Fruit fly (Drosophila melanogaster) whole organism, embryonic: ENCODE measurements around the gene amos.

Experiments
- ATbp ChIP-seq: fragments of 200-800 bp; sonication (Bioruptor generic); optimal IDR thresholded peaks from 2 replicates; lab custom pipeline; 2017; ENCODE audit warnings: missing biosample characterization, mild to moderate bottlenecking, missing genetic modification characterization, missing genetic modification reagents
- Antp ChIP-seq: fragments of 200-800 bp; sonication (Bioruptor generic); optimal IDR thresholded peaks from 3 replicates; lab custom pipeline; 2016; ENCODE audit warnings: missing biosample characterization, missing genetic modification characterization
- Awh ChIP-seq: fragments of 200-800 bp; sonication (Bioruptor generic); IDR thresholded peaks from 2 replicates; pipeline ENCODE4, ENCODE4 v1.3.6; 2022; ENCODE audit warnings: missing biosample characterization, missing genetic modification characterization
- BEAF-32 ChIP-seq: fragments of 200-800 bp; sonication (Bioruptor generic); optimal IDR thresholded peaks from 3 replicates; lab custom pipeline; 2017; ENCODE audit warnings: missing biosample characterization, missing genetic modification characterization, mild to moderate bottlenecking, moderate library complexity, missing genetic modification reagents
- CG10321 ChIP-seq: fragments of 200-800 bp; sonication (Bioruptor generic); IDR thresholded peaks from 2 replicates; pipeline ENCODE4 v1.3.6; 2022; ENCODE audit warnings: missing biosample characterization, missing genetic modification characterization
- CG12104 ChIP-seq: fragments of 200-800 bp; sonication (Bioruptor generic); optimal IDR thresholded peaks from 3 replicates; lab custom pipeline; 2016; ENCODE audit warnings: missing biosample characterization, missing genetic modification characterization
- CG12155 ChIP-seq: fragments of 200-800 bp; sonication (Bioruptor generic); optimal IDR thresholded peaks from 3 replicates; lab custom pipeline; 2016; ENCODE audit warnings: missing biosample characterization, missing genetic modification characterization
- CG1233 ChIP-seq: fragments of 200-800 bp; sonication (Bioruptor generic); optimal IDR thresholded peaks from 4 replicates; lab custom pipeline; 2018; ENCODE audit warnings: missing biosample characterization, mild to moderate bottlenecking, missing genetic modification characterization
- CG17568 ChIP-seq: fragments of 200-800 bp; sonication (Bioruptor generic); optimal IDR thresholded peaks from 2 replicates; lab custom pipeline; 2018; ENCODE audit warnings: missing biosample characterization, mild to moderate bottlenecking, missing genetic modification characterization, moderate library complexity
- CG17912 ChIP-seq: fragments of 200-800 bp; sonication (Bioruptor generic); optimal IDR thresholded peaks from 2 replicates; lab custom pipeline; 2018; ENCODE audit warnings: missing biosample characterization, mild to moderate bottlenecking, missing genetic modification characterization
- CG2129 ChIP-seq: fragments of 200-800 bp; sonication (Bioruptor generic); IDR thresholded peaks from 2 replicates; pipeline ENCODE4 v1.3.6; 2022; ENCODE audit warnings: missing biosample characterization, missing genetic modification characterization; ENCODE audit not compliant: partially characterized antibody
- CG3065 ChIP-seq: fragments of 200-800 bp; sonication (Bioruptor generic); optimal IDR thresholded peaks from 2 replicates; lab custom pipeline; 2016; ENCODE audit warnings: missing biosample characterization, missing genetic modification characterization
- CG4424 ChIP-seq: fragments of 200-800 bp; sonication (Bioruptor generic); optimal IDR thresholded peaks from 3 replicates; lab custom pipeline; 2016; ENCODE audit warnings: missing biosample characterization, missing genetic modification characterization
- CG6854 ChIP-seq: fragments of 200-800 bp; sonication (Bioruptor generic); optimal IDR thresholded peaks from 3 replicates; lab custom pipeline; 2017; ENCODE audit warnings: missing biosample characterization, mild to moderate bottlenecking, missing genetic modification characterization
- CG7271 ChIP-seq: fragments of 200-800 bp; sonication (Bioruptor generic); optimal IDR thresholded peaks from 2 replicates; lab custom pipeline; 2018; ENCODE audit warnings: missing biosample characterization, mild to moderate bottlenecking, missing genetic modification characterization, moderate library complexity
- CG7928 ChIP-seq: fragments of 200-800 bp; sonication (Bioruptor generic); optimal IDR thresholded peaks from 2 replicates; lab custom pipeline; 2017; ENCODE audit warnings: missing biosample characterization, mild to moderate bottlenecking, missing genetic modification characterization
- D19B ChIP-seq: fragments of 200-800 bp; sonication (Bioruptor generic); optimal IDR thresholded peaks from 2 replicates; lab custom pipeline; 2017; ENCODE audit warnings: missing biosample characterization, mild to moderate bottlenecking, missing genetic modification characterization
- Dbx ChIP-seq: fragments of 200-800 bp; sonication (Bioruptor generic); IDR thresholded peaks from 3 replicates; pipeline ENCODE4 v1.3.6; 2022; ENCODE audit warnings: missing biosample characterization, missing genetic modification characterization
- Dfd ChIP-seq, 2 experiments: fragments of >200 bp; optimal IDR thresholded peaks; 2 replicates each; lab custom pipeline; 2017; ENCODE audit warnings: missing biosample characterization in 2 of 2, missing genetic modification characterization in 2 of 2
- Dip3 ChIP-seq: fragments of 200-800 bp; sonication (Bioruptor generic); optimal IDR thresholded peaks from 3 replicates; lab custom pipeline; 2016; ENCODE audit warnings: missing biosample characterization, missing genetic modification characterization
- GATAe ChIP-seq: fragments of 200-800 bp; sonication (Bioruptor generic); conservative IDR thresholded peaks from 2 replicates; pipeline ENCODE4 v1.3.6; 2022; ENCODE audit warnings: missing biosample characterization, missing genetic modification characterization
- H15 ChIP-seq: fragments of 200-800 bp; sonication (Bioruptor generic); IDR thresholded peaks from 3 replicates; pipeline ENCODE4 v1.3.6; 2022; ENCODE audit warnings: missing biosample characterization, missing genetic modification characterization
- HLHmδ ChIP-seq: fragments of 200-800 bp; sonication (Bioruptor generic); optimal IDR thresholded peaks from 2 replicates; lab custom pipeline; 2018; ENCODE audit warnings: missing biosample characterization, mild to moderate bottlenecking, missing genetic modification characterization, moderate library complexity
- Hr39 ChIP-seq: fragments of >200 bp; optimal IDR thresholded peaks from 2 replicates; lab custom pipeline; 2017
- Mrtf ChIP-seq: fragments of 200-800 bp; sonication (Bioruptor generic); IDR thresholded peaks from 3 replicates; pipeline ENCODE4 v1.3.6; 2022; ENCODE audit warnings: missing biosample characterization, missing genetic modification characterization
- Oli ChIP-seq: fragments of 200-800 bp; sonication (Bioruptor generic); optimal IDR thresholded peaks from 2 replicates; lab custom pipeline; 2018; ENCODE audit warnings: missing biosample characterization, mild to moderate bottlenecking, missing genetic modification characterization, moderate library complexity
- Six4 ChIP-seq: fragments of 200-800 bp; sonication (Bioruptor generic); optimal IDR thresholded peaks from 2 replicates; lab custom pipeline; 2016; ENCODE audit warnings: missing biosample characterization, missing genetic modification characterization
- Xbp1 ChIP-seq: fragments of 200-800 bp; sonication (Bioruptor generic); optimal IDR thresholded peaks from 3 replicates; lab custom pipeline; 2016; ENCODE audit warnings: missing biosample characterization, mild to moderate bottlenecking, missing genetic modification characterization
- ac ChIP-seq: fragments of 200-800 bp; sonication (Bioruptor generic); optimal IDR thresholded peaks from 3 replicates; lab custom pipeline; 2017; ENCODE audit warnings: missing biosample characterization, mild to moderate bottlenecking, missing genetic modification characterization
- chif ChIP-seq, 2 experiments: fragments of 200-800 bp; sonication (Bioruptor generic); optimal IDR thresholded peaks; 3 replicates each; lab custom pipeline; 2016; ENCODE audit warnings: missing biosample characterization in 2 of 2, missing genetic modification characterization in 2 of 2
- crp ChIP-seq, 2 experiments: fragments of 200-800 bp; sonication (Bioruptor generic); optimal IDR thresholded peaks; 2 replicates in 1 of 2; 3 replicates in 1 of 2; lab custom pipeline; 2017; ENCODE audit warnings: missing biosample characterization in 2 of 2, missing genetic modification characterization in 2 of 2, mild to moderate bottlenecking in 1 of 2, moderate library complexity in 1 of 2
- dmrt99B ChIP-seq: fragments of 200-800 bp; sonication (Bioruptor generic); optimal IDR thresholded peaks from 2 replicates; lab custom pipeline; 2018; ENCODE audit warnings: missing biosample characterization, mild to moderate bottlenecking, missing genetic modification characterization, moderate library complexity
- emc ChIP-seq: fragments of 200-800 bp; sonication (Bioruptor generic); optimal IDR thresholded peaks from 2 replicates; lab custom pipeline; 2016; ENCODE audit warnings: missing biosample characterization, missing genetic modification characterization
- exex ChIP-seq: fragments of 200-800 bp; sonication (Bioruptor generic); optimal IDR thresholded peaks from 4 replicates; lab custom pipeline; 2018; ENCODE audit warnings: missing biosample characterization, mild to moderate bottlenecking, missing genetic modification characterization, moderate library complexity
- hb ChIP-seq: fragments of 200-800 bp; sonication (Bioruptor generic); IDR thresholded peaks from 3 replicates; pipeline ENCODE4 v1.3.6; 2022; ENCODE audit warnings: missing biosample characterization, missing genetic modification characterization; ENCODE audit not compliant: partially characterized antibody
- hkb ChIP-seq, 2 experiments: fragments of 200-800 bp in 1 of 2; fragments of >200 bp in 1 of 2; sonication (Bioruptor generic) in 1 of 2; IDR thresholded peaks in 1 of 2; optimal IDR thresholded peaks in 1 of 2; 2 replicates each; pipeline versions ENCODE4 v1.3.6 to Lab custom; 2017 to 2022; ENCODE audit warnings: missing biosample characterization in 1 of 2, missing genetic modification characterization in 1 of 2
- hth ChIP-seq: fragments of >200 bp; optimal IDR thresholded peaks from 2 replicates; lab custom pipeline; 2017; ENCODE audit warnings: inconsistent platforms
- kah ChIP-seq: fragments of 200-800 bp; sonication (Bioruptor generic); optimal IDR thresholded peaks from 2 replicates; lab custom pipeline; 2018; ENCODE audit warnings: missing biosample characterization, mild to moderate bottlenecking, missing genetic modification characterization
- kni ChIP-seq: fragments of 200-800 bp; sonication (Bioruptor generic); optimal IDR thresholded peaks from 3 replicates; lab custom pipeline; 2017; ENCODE audit warnings: mild to moderate bottlenecking, missing biosample characterization, missing genetic modification reagents, missing genetic modification characterization
- lbe ChIP-seq: fragments of 200-800 bp; sonication (Bioruptor generic); optimal IDR thresholded peaks from 2 replicates; lab custom pipeline; 2016; ENCODE audit warnings: missing biosample characterization, mild to moderate bottlenecking, missing genetic modification characterization
- peb ChIP-seq: fragments of 200-800 bp; sonication (Bioruptor generic); IDR thresholded peaks from 2 replicates; pipeline ENCODE4 v1.3.6; 2022; ENCODE audit warnings: missing biosample characterization, missing genetic modification characterization
- slbo ChIP-seq: fragments of 200-800 bp; sonication (Bioruptor generic); IDR thresholded peaks from 2 replicates; pipeline ENCODE4 v1.3.6; 2022; ENCODE audit warnings: missing biosample characterization, missing genetic modification characterization
- sna ChIP-seq: fragments of 200-800 bp; sonication (Bioruptor generic); IDR thresholded peaks from 2 replicates; pipeline ENCODE4 v1.3.6; 2022; ENCODE audit warnings: missing biosample characterization, missing genetic modification characterization; ENCODE audit not compliant: partially characterized antibody
- so ChIP-seq: fragments of 200-800 bp; sonication (Bioruptor generic); IDR thresholded peaks from 3 replicates; pipeline ENCODE4 v1.3.6; 2022; ENCODE audit warnings: missing biosample characterization, missing genetic modification characterization
- ssp ChIP-seq: fragments of 200-800 bp; sonication (Bioruptor generic); IDR thresholded peaks from 2 replicates; pipeline ENCODE4 v1.3.6; 2022; ENCODE audit warnings: missing biosample characterization, missing genetic modification characterization
- stc ChIP-seq: fragments of 200-800 bp; sonication (Bioruptor generic); IDR thresholded peaks from 2 replicates; pipeline ENCODE4 v1.3.6; 2022; ENCODE audit warnings: missing biosample characterization, missing genetic modification characterization
- wor ChIP-seq: fragments of 200-800 bp; sonication (Bioruptor generic); IDR thresholded peaks from 2 replicates; pipeline ENCODE4 v1.3.6; 2022; ENCODE audit warnings: missing biosample characterization, missing genetic modification characterization
- zen ChIP-seq: fragments of 200-800 bp; sonication (Bioruptor generic); optimal IDR thresholded peaks from 3 replicates; lab custom pipeline; 2018; ENCODE audit warnings: missing biosample characterization, mild to moderate bottlenecking, missing genetic modification characterization, moderate library complexity
- zfh1 ChIP-seq: fragments of 200-800 bp; sonication (Bioruptor generic); IDR thresholded peaks from 3 replicates; pipeline ENCODE4 v1.3.6; 2022; ENCODE audit warnings: missing biosample characterization, missing genetic modification characterization

The amos gene

dm6 chr2L:18590100-18590941 is 6.4 kb downstream of the amos start, which contains the start of the genes Pde11 and CG15160 (continued):
- TF ChIP-seq hkb (optimal IDR thresholded peaks at IDR 0.05; lab: Kevin White, UChicago) (no peak), hkb (GFP tag; IDR thresholded peaks at IDR 0.05; lab: Robert Waterston, UW) (no peak), HLHmδ (GFP tag; lab: Kevin White, UChicago) (no peak), CG1233 (peak; percentile 7), Awh (no peak), hb (peak; percentile 100), crp (GFP tag; optimal IDR thresholded peaks at IDR 0.05; lab: Kevin White, UChicago) (peak in 1 of 2 experiments; percentile 19), CG2129 (peak; percentile 85), ac (no peak), CG12155 (GFP tag; lab: Kevin White, UChicago) (peak; percentile 49), exex (tag; lab: Kevin White, UChicago) (no peak), CG7928 (GFP tag; lab: Kevin White, UChicago) (no peak), ssp (GFP tag; lab: Robert Waterston, UW) (peak; percentile 24; the same call in 1 of the 2 replicates), emc (no peak), CG7271 (tag; lab: Kevin White, UChicago) (no peak), dmrt99B (no peak), Antp (GFP tag; lab: Kevin White, UChicago) (no peak), lbe (GFP tag; lab: Kevin White, UChicago) (peak; percentile 60), BEAF-32 (GFP tag; lab: Kevin White, UChicago) (peak; percentile 98), H15 (GFP tag; lab: Robert Waterston, UW) (no peak), Dbx (GFP tag; lab: Robert Waterston, UW) (peak; percentile 80), CG17568 (GFP tag; lab: Kevin White, UChicago) (no peak), D19B (GFP tag; lab: Kevin White, UChicago) (no peak), kah (GFP tag; lab: Kevin White, UChicago) (no peak), CG3065 (GFP tag; lab: Kevin White, UChicago) (peak; percentile 16), CG10321 (GFP tag; lab: Robert Waterston, UW) (no peak), Oli (no peak), sna (peak; percentile 98), slbo (GFP tag; lab: Robert Waterston, UW) (peak; percentile 65; the same call in 1 of the 2 replicates), so (no peak), zen (tag; lab: Kevin White, UChicago) (peak; percentile 17), wor (GFP tag; lab: Robert Waterston, UW) (no peak), Six4 (GFP tag; lab: Kevin White, UChicago) (no peak), hth (lab: Kevin White, UChicago) (no peak), Hr39 (lab: Kevin White, UChicago) (no peak), ATbp (GFP tag; lab: Kevin White, UChicago) (no peak), kni (GFP tag; lab: Kevin White, UChicago) (no peak), CG4424 (GFP tag; lab: Kevin White, UChicago) (peak; percentile 50), Dfd (GFP tag; optimal IDR thresholded peaks at IDR 0.05; lab: Kevin White, UChicago) (no peak), Xbp1 (GFP tag; lab: Kevin White, UChicago) (peak; percentile 5), peb (GFP tag; lab: Robert Waterston, UW) (no peak), Mrtf (GFP tag; lab: Robert Waterston, UW) (no peak), chif (GFP tag; optimal IDR thresholded peaks at IDR 0.05; lab: Kevin White, UChicago) (no peak), CG17912 (no peak), Dip3 (GFP tag; lab: Kevin White, UChicago) (peak; percentile 1), CG12104 (GFP tag; lab: Kevin White, UChicago) (no peak), CG6854 (GFP tag; lab: Kevin White, UChicago) (no peak), GATAe (GFP tag; lab: Robert Waterston, UW) (no peak), zfh1 (GFP tag; lab: Robert Waterston, UW) (peak; percentile 65; the same call in 2 of the 3 replicates), stc (GFP tag; lab: Robert Waterston, UW) (peak; percentile 15; the same call in 1 of the 2 replicates)
